Fruit fly (Drosophila melanogaster): Measurements from ENCODE around the gene CG31706.

CG31706 gene

DNA sequence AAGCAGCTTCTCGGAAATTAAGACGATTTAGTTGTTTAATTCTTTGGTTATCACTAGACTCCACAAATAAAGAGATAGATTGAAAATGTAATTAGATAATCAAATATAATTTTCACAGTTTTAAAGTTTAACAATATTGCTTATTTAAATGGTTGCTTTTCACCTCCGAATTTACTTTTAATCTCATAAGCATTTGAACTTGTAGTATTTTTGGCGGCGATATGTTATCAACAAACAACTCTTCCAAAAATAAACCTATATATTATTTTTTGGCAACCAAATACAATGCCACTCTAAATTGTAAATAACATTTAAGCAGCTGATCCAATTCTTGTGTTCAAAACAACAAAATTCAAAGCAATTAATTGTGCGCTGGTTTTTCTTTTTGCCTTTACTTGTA, 46.4 kb downstream of the CG31706 start, which contains the start of the genes CG43355 and sala:
Gene CG43355, plus strand, starts transcription at position 301 of the 400 bp plus-strand sequence.
Gene sala, plus strand, starts transcription at position 301 of the 400 bp plus-strand sequence.
- no peak for TF ChIP-seq fd85E (GFP tag; optimal IDR thresholded peaks at IDR 0.05)
- TF ChIP-seq CG34406 (GFP tag; optimal IDR thresholded peaks at IDR 0.05): no peak
- no peak for TF ChIP-seq lz (GFP tag; optimal IDR thresholded peaks at IDR 0.05)
- TF ChIP-seq spab (GFP tag; optimal IDR thresholded peaks at IDR 0.05): no peak
- no peak for TF ChIP-seq svp (GFP tag)
- TF ChIP-seq dsx (GFP tag; optimal IDR thresholded peaks at IDR 0.05; ENCODE audit: poor library complexity, severe bottlenecking): no peak
- no peak for TF ChIP-seq ss (GFP tag; optimal IDR thresholded peaks at IDR 0.05)
- no peak for TF ChIP-seq Smox (GFP tag; optimal IDR thresholded peaks at IDR 0.05)
- no peak for TF ChIP-seq vri (GFP tag; optimal IDR thresholded peaks at IDR 0.05)
- no peak for TF ChIP-seq Eip75B (GFP tag; optimal IDR thresholded peaks at IDR 0.05)
- no peak for TF ChIP-seq pdm3 (GFP tag; optimal IDR thresholded peaks at IDR 0.05)
